Worm (Caenorhabditis elegans): ENCODE results near the gene rcan-1.

ce11 chrIII:5678935-5679334 is 5.0 kb downstream of the rcan-1 start, which contains the start of the genes ska-3 and rps-12:
- peak; percentile 99 for TF ChIP-seq fkh-10 (GFP tag; optimal IDR thresholded peaks at IDR 0.05)
- TF ChIP-seq pqm-1 (tag; optimal IDR thresholded peaks at IDR 0.05), result no peak
- TF ChIP-seq nhr-237 (tag; optimal IDR thresholded peaks at IDR 0.05), result peak; percentile 98
- TF ChIP-seq mdl-1 (tag; optimal IDR thresholded peaks at IDR 0.05), result peak; percentile 54 to 99
- peak; percentile 98 to 100 for TF ChIP-seq lin-35 (GFP tag; optimal IDR thresholded peaks at IDR 0.05)
- peak; percentile 19 for TF ChIP-seq nhr-28 (tag; optimal IDR thresholded peaks at IDR 0.05)
- peak; percentile 100 for TF ChIP-seq mep-1 (tag; optimal IDR thresholded peaks at IDR 0.05)
- peak; percentile 79 for TF ChIP-seq unc-62 (GFP tag; optimal IDR thresholded peaks at IDR 0.05)
- TF ChIP-seq skn-1 (tag; optimal IDR thresholded peaks at IDR 0.05), result peak; percentile 98
- TF ChIP-seq ama-1 (optimal IDR thresholded peaks at IDR 0.05), result peak; percentile 93

Measured in whole organism, L1 larva.